Fruit fly (Drosophila melanogaster) whole organism, prepupa: ENCODE measurements around the gene Tdh.

Source experiments
- CG10669 ChIP-seq: fragments of 200-800 bp; sonication (Bioruptor generic); optimal IDR thresholded peaks from 3 replicates; lab custom pipeline; 2018; ENCODE audit warnings: missing biosample characterization, mild to moderate bottlenecking, missing genetic modification characterization, moderate library complexity
- CG11294 ChIP-seq: fragments of 200-800 bp; sonication (Bioruptor generic); IDR thresholded peaks from 2 replicates; pipeline ENCODE4 v1.3.6; 2022; ENCODE audit warnings: missing biosample characterization, missing genetic modification characterization
- CG15336 ChIP-seq: fragments of 200-800 bp; sonication (Bioruptor generic); IDR thresholded peaks from 2 replicates; pipeline ENCODE4 v1.3.6; 2022; ENCODE audit warnings: missing biosample characterization, missing genetic modification characterization
- CG1621 ChIP-seq: fragments of 200-800 bp; sonication (Bioruptor generic); optimal IDR thresholded peaks from 3 replicates; lab custom pipeline; 2018; ENCODE audit warnings: missing biosample characterization, mild to moderate bottlenecking, missing genetic modification characterization
- CG3032 ChIP-seq: fragments of 200-800 bp; optimal IDR thresholded peaks from 2 replicates; lab custom pipeline; 2019; ENCODE audit warnings: missing biosample characterization, mild to moderate bottlenecking, missing genetic modification characterization, moderate library complexity
- CG31627 ChIP-seq: fragments of 200-800 bp; sonication (Bioruptor generic); optimal IDR thresholded peaks from 3 replicates; lab custom pipeline; 2016; ENCODE audit warnings: missing biosample characterization, missing genetic modification characterization
- CG34406 ChIP-seq: fragments of 200-800 bp; sonication (Bioruptor generic); optimal IDR thresholded peaks from 3 replicates; lab custom pipeline; 2016; ENCODE audit warnings: missing biosample characterization, missing genetic modification characterization
- CG3919 ChIP-seq: fragments of 200-800 bp; sonication (Bioruptor generic); optimal IDR thresholded peaks from 3 replicates; lab custom pipeline; 2016; ENCODE audit warnings: missing biosample characterization, missing genetic modification characterization
- CG6163 ChIP-seq: fragments of 200-800 bp; sonication (Bioruptor generic); IDR thresholded peaks from 3 replicates; pipeline ENCODE4 v1.3.6; 2022; ENCODE audit warnings: missing biosample characterization, missing genetic modification characterization
- CG6276 ChIP-seq: fragments of 200-800 bp; sonication (Bioruptor generic); optimal IDR thresholded peaks from 2 replicates; lab custom pipeline; 2017; ENCODE audit warnings: missing biosample characterization, mild to moderate bottlenecking, missing genetic modification characterization
- CG6792 ChIP-seq: fragments of 200-800 bp; sonication (Bioruptor generic); optimal IDR thresholded peaks from 3 replicates; lab custom pipeline; 2016; ENCODE audit warnings: missing biosample characterization, missing genetic modification characterization
- CG6808 ChIP-seq: fragments of 200-800 bp; sonication (Bioruptor generic); optimal IDR thresholded peaks from 3 replicates; lab custom pipeline; 2017; ENCODE audit warnings: missing biosample characterization, missing genetic modification characterization, mild to moderate bottlenecking, moderate library complexity, missing genetic modification reagents
- CG6854 ChIP-seq: fragments of 200-800 bp; sonication (Bioruptor generic); optimal IDR thresholded peaks from 2 replicates; lab custom pipeline; 2017; ENCODE audit warnings: missing biosample characterization, mild to moderate bottlenecking, missing genetic modification characterization
- CG8119 ChIP-seq: fragments of 200-800 bp; sonication (Bioruptor generic); IDR thresholded peaks from 3 replicates; pipeline ENCODE4 v1.3.6; 2022; ENCODE audit warnings: missing biosample characterization, missing genetic modification characterization
- CG8319 ChIP-seq: fragments of 200-800 bp; sonication (Bioruptor generic); optimal IDR thresholded peaks from 3 replicates; lab custom pipeline; 2016; ENCODE audit warnings: missing biosample characterization, missing genetic modification characterization
- CG8632 ChIP-seq: fragments of 200-800 bp; sonication (Bioruptor generic); optimal IDR thresholded peaks from 3 replicates; lab custom pipeline; 2016; ENCODE audit warnings: missing biosample characterization, missing genetic modification characterization
- Eip75B ChIP-seq: fragments of 200-800 bp; sonication (Bioruptor generic); optimal IDR thresholded peaks from 3 replicates; lab custom pipeline; 2016; ENCODE audit warnings: missing biosample characterization, missing genetic modification characterization
- Eip78C ChIP-seq: fragments of 200-800 bp; sonication (Bioruptor generic); peaks from one replicate; lab custom pipeline; 2016; ENCODE audit warnings: missing biosample characterization, missing genetic modification characterization
- Eip93F ChIP-seq: fragments of 200-800 bp; sonication (Bioruptor generic); optimal IDR thresholded peaks from 2 replicates; lab custom pipeline; 2016; ENCODE audit warnings: missing biosample characterization, mild to moderate bottlenecking, missing genetic modification characterization
- Ets21C ChIP-seq: fragments of 200-800 bp; sonication (Bioruptor generic); optimal IDR thresholded peaks from 3 replicates; lab custom pipeline; 2016; ENCODE audit warnings: missing biosample characterization, missing genetic modification characterization
- Ets96B ChIP-seq: fragments of 200-800 bp; optimal IDR thresholded peaks from 2 replicates; lab custom pipeline; 2019; ENCODE audit warnings: missing biosample characterization, mild to moderate bottlenecking, missing genetic modification characterization, moderate library complexity
- Gug ChIP-seq: fragments of 200-800 bp; sonication (Bioruptor generic); IDR thresholded peaks from 2 replicates; pipeline ENCODE4 v1.3.6; 2022; ENCODE audit warnings: missing biosample characterization, missing genetic modification characterization
- Hr39 ChIP-seq: fragments of 200-800 bp; sonication (Bioruptor generic); optimal IDR thresholded peaks from 2 replicates; lab custom pipeline; 2016; ENCODE audit warnings: missing biosample characterization, missing genetic modification characterization
- Lpt ChIP-seq: fragments of 200-800 bp; sonication (Bioruptor generic); optimal IDR thresholded peaks from 3 replicates; lab custom pipeline; 2016; ENCODE audit warnings: missing biosample characterization, missing genetic modification characterization
- Met ChIP-seq: fragments of 200-800 bp; sonication (Bioruptor generic); optimal IDR thresholded peaks from 3 replicates; lab custom pipeline; 2016; ENCODE audit warnings: missing biosample characterization, missing genetic modification characterization
- OdsH ChIP-seq: fragments of 200-800 bp; sonication (Bioruptor generic); optimal IDR thresholded peaks from 3 replicates; lab custom pipeline; 2016; ENCODE audit warnings: missing biosample characterization, missing genetic modification characterization
- Smox ChIP-seq: fragments of 200-800 bp; sonication (Bioruptor generic); optimal IDR thresholded peaks from 3 replicates; lab custom pipeline; 2016; ENCODE audit warnings: missing biosample characterization, missing genetic modification characterization
- Sox15 ChIP-seq: fragments of 200-800 bp; sonication (Bioruptor generic); optimal IDR thresholded peaks from 3 replicates; lab custom pipeline; 2016; ENCODE audit warnings: missing biosample characterization, missing genetic modification characterization
- achi ChIP-seq: fragments of 200-800 bp; sonication (Bioruptor generic); optimal IDR thresholded peaks from 3 replicates; lab custom pipeline; 2016; ENCODE audit warnings: missing biosample characterization, missing genetic modification characterization
- acj6 ChIP-seq: fragments of 200-800 bp; sonication (Bioruptor generic); optimal IDR thresholded peaks from 3 replicates; lab custom pipeline; 2016; ENCODE audit warnings: missing biosample characterization, missing genetic modification characterization
- cyc ChIP-seq: fragments of 200-800 bp; sonication (Bioruptor generic); optimal IDR thresholded peaks from 3 replicates; lab custom pipeline; 2016; ENCODE audit warnings: missing biosample characterization, missing genetic modification characterization
- dac ChIP-seq: fragments of 200-800 bp; sonication (Bioruptor generic); optimal IDR thresholded peaks from 2 replicates; lab custom pipeline; 2017; ENCODE audit warnings: missing biosample characterization, mild to moderate bottlenecking, missing genetic modification characterization
- eg ChIP-seq: fragments of 200-800 bp; sonication (Bioruptor generic); IDR thresholded peaks from 3 replicates; pipeline ENCODE4 v1.3.6; 2022; ENCODE audit warnings: missing biosample characterization, missing genetic modification characterization
- esn ChIP-seq: fragments of 200-800 bp; sonication (Bioruptor generic); optimal IDR thresholded peaks from 2 replicates; lab custom pipeline; 2016; ENCODE audit warnings: missing biosample characterization, mild to moderate bottlenecking, missing genetic modification characterization, moderate library complexity
- fd59A ChIP-seq: fragments of 200-800 bp; sonication (Bioruptor generic); optimal IDR thresholded peaks from 2 replicates; lab custom pipeline; 2017; ENCODE audit warnings: missing biosample characterization, mild to moderate bottlenecking, missing genetic modification characterization, missing genetic modification reagents
- fd85E ChIP-seq: fragments of 200-800 bp; sonication (Bioruptor generic); optimal IDR thresholded peaks from 3 replicates; lab custom pipeline; 2016; ENCODE audit warnings: missing biosample characterization, missing genetic modification characterization
- fkh ChIP-seq: fragments of 200-800 bp; sonication (Bioruptor generic); optimal IDR thresholded peaks from 3 replicates; lab custom pipeline; 2017; ENCODE audit warnings: missing biosample characterization, mild to moderate bottlenecking, missing genetic modification characterization, moderate library complexity
- lz ChIP-seq: fragments of 200-800 bp; sonication (Bioruptor generic); optimal IDR thresholded peaks from 3 replicates; lab custom pipeline; 2016; ENCODE audit warnings: missing biosample characterization, missing genetic modification characterization
- net ChIP-seq: fragments of 200-800 bp; sonication (Bioruptor generic); optimal IDR thresholded peaks from 3 replicates; lab custom pipeline; 2016; ENCODE audit warnings: missing biosample characterization, missing genetic modification characterization
- pdm3 ChIP-seq: fragments of 200-800 bp; sonication (Bioruptor generic); optimal IDR thresholded peaks from 3 replicates; lab custom pipeline; 2016; ENCODE audit warnings: missing biosample characterization, missing genetic modification characterization
- spab ChIP-seq: fragments of 200-800 bp; sonication (Bioruptor generic); optimal IDR thresholded peaks from 2 replicates; lab custom pipeline; 2017; ENCODE audit warnings: missing biosample characterization, mild to moderate bottlenecking, missing genetic modification characterization, missing genetic modification reagents
- ss ChIP-seq, 2 experiments: fragments of 200-800 bp; sonication (Bioruptor generic); optimal IDR thresholded peaks; 2 replicates in 1 of 2; 3 replicates in 1 of 2; lab custom pipeline; 2017 to 2018; ENCODE audit warnings: mild to moderate bottlenecking in 2 of 2, missing biosample characterization in 2 of 2, missing genetic modification characterization in 2 of 2, moderate library complexity in 1 of 2
- topi ChIP-seq: fragments of 200-800 bp; sonication (Bioruptor generic); optimal IDR thresholded peaks from 3 replicates; lab custom pipeline; 2016; ENCODE audit warnings: missing biosample characterization, missing genetic modification characterization
- vri ChIP-seq: fragments of 200-800 bp; sonication (Bioruptor generic); optimal IDR thresholded peaks from 3 replicates; lab custom pipeline; 2016; ENCODE audit warnings: missing biosample characterization, mild to moderate bottlenecking, missing genetic modification characterization

Tdh gene

dm6 chr3L:20471499-20472313 is 5.0 kb downstream of the Tdh start (continued):
- TF ChIP-seq CG8632 (GFP tag; lab: Kevin White, UChicago), result no peak
- no peak for TF ChIP-seq CG6276
- no peak for TF ChIP-seq CG31627 (GFP tag; lab: Kevin White, UChicago)
- TF ChIP-seq Ets96B (tag; lab: Kevin White, UChicago), result no peak
- no peak for TF ChIP-seq vri
- TF ChIP-seq eg (GFP tag; lab: Robert Waterston, UW), result peak; percentile 35; the same call in 1 of the 3 replicates
- TF ChIP-seq CG3032, result peak; percentile 49
- no peak for TF ChIP-seq Smox
- TF ChIP-seq CG1621, result no peak
- no peak for TF ChIP-seq dac (GFP tag; lab: Kevin White, UChicago)
- TF ChIP-seq CG8319 (GFP tag; lab: Kevin White, UChicago), result no peak
- TF ChIP-seq achi (GFP tag; lab: Kevin White, UChicago), result peak; percentile 24
- no peak for TF ChIP-seq Ets21C (GFP tag; lab: Kevin White, UChicago)
- peak; percentile 5 for TF ChIP-seq CG34406 (GFP tag; lab: Kevin White, UChicago)

- TF ChIP-seq esn (GFP tag; lab: Kevin White, UChicago), result no peak
- no peak for TF ChIP-seq Gug (GFP tag; lab: Robert Waterston, UW)
- TF ChIP-seq CG3919 (GFP tag; lab: Kevin White, UChicago), result no peak
- TF ChIP-seq CG6163 (GFP tag; lab: Robert Waterston, UW), result no peak
- no peak for TF ChIP-seq Smox
- TF ChIP-seq CG8119 (GFP tag; lab: Robert Waterston, UW), result no peak
- no peak for TF ChIP-seq Lpt (GFP tag; lab: Kevin White, UChicago)
- TF ChIP-seq Hr39 (GFP tag; lab: Kevin White, UChicago), result no peak
- TF ChIP-seq fd85E (GFP tag; lab: Kevin White, UChicago), result no peak
- no peak for TF ChIP-seq pdm3 (GFP tag; lab: Kevin White, UChicago)
- no peak for TF ChIP-seq CG6808 (GFP tag; lab: Kevin White, UChicago)
- no peak for TF ChIP-seq acj6 (GFP tag; lab: Kevin White, UChicago)
- TF ChIP-seq Met (GFP tag; lab: Kevin White, UChicago), result no peak
- TF ChIP-seq Eip75B, result no peak
- TF ChIP-seq cyc, result no peak
- no peak for TF ChIP-seq ss (GFP tag; optimal IDR thresholded peaks at IDR 0.05; lab: Kevin White, UChicago)
- no peak for TF ChIP-seq Eip93F (GFP tag; lab: Kevin White, UChicago)
- no peak for TF ChIP-seq CG15336
- TF ChIP-seq lz (GFP tag; lab: Kevin White, UChicago), result no peak
- no peak for TF ChIP-seq spab (GFP tag; lab: Kevin White, UChicago)
Measured at dm6 chr3L:20472607-20473006, 5.9 kb downstream of the Tdh start.

dm6 chr3L:20473021-20473799 is 6.5 kb downstream of the Tdh start, which contains the start of the genes CG32428 and CG5969:
TSS of gene CG32428 (minus strand) at chr3L:20473723.
TSS of gene CG5969 (plus strand) at chr3L:20473783.
- TF ChIP-seq CG6808 (GFP tag; lab: Kevin White, UChicago) (peak; percentile 48), CG31627 (GFP tag; lab: Kevin White, UChicago) (peak; percentile 47), fd59A (GFP tag; lab: Kevin White, UChicago) (no peak), CG1621 (peak; percentile 11), CG8632 (GFP tag; lab: Kevin White, UChicago) (peak; percentile 75), CG6854 (GFP tag; lab: Kevin White, UChicago) (no peak), Hr39 (GFP tag; lab: Kevin White, UChicago) (peak; percentile 51), net (GFP tag; lab: Kevin White, UChicago) (peak; percentile 57), CG34406 (GFP tag; lab: Kevin White, UChicago) (peak; percentile 80), fkh (GFP tag; lab: Kevin White, UChicago) (peak; percentile 61), cyc (peak; percentile 53), Eip75B (peak; percentile 45), Eip78C (GFP tag; lab: Kevin White, UChicago) (peak; percentile 78), CG6792 (GFP tag; lab: Kevin White, UChicago) (peak; percentile 60), Sox15 (GFP tag; lab: Kevin White, UChicago) (peak; percentile 55), eg (GFP tag; lab: Robert Waterston, UW) (peak; percentile 90), ss (GFP tag; optimal IDR thresholded peaks at IDR 0.05; lab: Kevin White, UChicago) (peak; percentile 38 to 64), CG6163 (GFP tag; lab: Robert Waterston, UW) (peak; percentile 88), Ets96B (tag; lab: Kevin White, UChicago) (peak; percentile 75), CG11294 (GFP tag; lab: Robert Waterston, UW) (peak; percentile 53), OdsH (GFP tag; lab: Kevin White, UChicago) (peak; percentile 71), topi (peak; percentile 16), Gug (GFP tag; lab: Robert Waterston, UW) (peak; percentile 71), fd85E (GFP tag; lab: Kevin White, UChicago) (peak; percentile 33), CG8119 (GFP tag; lab: Robert Waterston, UW) (no peak; the same call in 2 of the 3 replicates), CG10669 (GFP tag; lab: Kevin White, UChicago) (peak; percentile 71)
